Worm (Caenorhabditis elegans) whole organism, L2 larva: Measurements from ENCODE around the gene F55C12.2.

Source experiments
- R02D3.7 ChIP-seq: fragments of 150-350 bp; optimal IDR thresholded peaks from 2 replicates; lab custom pipeline; 2014; ENCODE audit warnings: missing biosample characterization, missing genetic modification characterization
- Y55F3AM.14 ChIP-seq: fragments of 200-800 bp; sonication (Bioruptor generic); optimal IDR thresholded peaks from 2 replicates; lab custom pipeline; 2018; ENCODE audit warnings: mild to moderate bottlenecking, missing genetic modification characterization, missing compliant biosample characterization
- ama-1 ChIP-seq: fragments of 150-350 bp; optimal IDR thresholded peaks from 2 replicates; lab custom pipeline; 2018; ENCODE audit warnings: inconsistent platforms
- fos-1 ChIP-seq: fragments of 150-350 bp; optimal IDR thresholded peaks from 2 replicates; lab custom pipeline; 2014; ENCODE audit warnings: missing biosample characterization, missing genetic modification characterization
- lin-11 ChIP-seq: fragments of 150-350 bp; sonication (generic microtip); optimal IDR thresholded peaks from 2 replicates; lab custom pipeline; 2014; ENCODE audit warnings: missing biosample characterization, missing genetic modification characterization, inconsistent platforms, mixed read lengths
- mab-5 ChIP-seq: fragments of 150-350 bp; optimal IDR thresholded peaks from 2 replicates; lab custom pipeline; 2014; ENCODE audit warnings: missing biosample characterization, missing genetic modification characterization
- nhr-10 ChIP-seq: sonication (generic microtip); optimal IDR thresholded peaks from 2 replicates; lab custom pipeline; 2017; ENCODE audit warnings: missing biosample characterization, missing genetic modification characterization
- nhr-11 ChIP-seq: fragments of 150-350 bp; optimal IDR thresholded peaks from 2 replicates; lab custom pipeline; 2014; ENCODE audit warnings: missing biosample characterization, missing genetic modification characterization
- nhr-237 ChIP-seq: fragments of 150-350 bp; optimal IDR thresholded peaks from 2 replicates; lab custom pipeline; 2014; ENCODE audit warnings: missing biosample characterization, missing genetic modification characterization
- nhr-25 ChIP-seq: fragments of 150-350 bp; sonication (generic microtip); optimal IDR thresholded peaks from 3 replicates; lab custom pipeline; 2014; ENCODE audit warnings: missing biosample characterization, missing genetic modification characterization
- skn-1 ChIP-seq: sonication (generic microtip); optimal IDR thresholded peaks from 2 replicates; lab custom pipeline; 2017; ENCODE audit warnings: missing biosample characterization, missing genetic modification characterization
- unc-62 ChIP-seq: fragments of 150-350 bp; optimal IDR thresholded peaks from 2 replicates; lab custom pipeline; 2014; ENCODE audit warnings: missing biosample characterization, missing genetic modification reagents, missing genetic modification characterization
- zag-1 ChIP-seq: fragments of 150-350 bp; optimal IDR thresholded peaks from 2 replicates; lab custom pipeline; 2014; ENCODE audit warnings: missing biosample characterization, missing genetic modification characterization
- ztf-4 ChIP-seq: fragments of 150-350 bp; optimal IDR thresholded peaks from 2 replicates; lab custom pipeline; 2014; ENCODE audit warnings: missing biosample characterization, missing genetic modification characterization

DNA sequence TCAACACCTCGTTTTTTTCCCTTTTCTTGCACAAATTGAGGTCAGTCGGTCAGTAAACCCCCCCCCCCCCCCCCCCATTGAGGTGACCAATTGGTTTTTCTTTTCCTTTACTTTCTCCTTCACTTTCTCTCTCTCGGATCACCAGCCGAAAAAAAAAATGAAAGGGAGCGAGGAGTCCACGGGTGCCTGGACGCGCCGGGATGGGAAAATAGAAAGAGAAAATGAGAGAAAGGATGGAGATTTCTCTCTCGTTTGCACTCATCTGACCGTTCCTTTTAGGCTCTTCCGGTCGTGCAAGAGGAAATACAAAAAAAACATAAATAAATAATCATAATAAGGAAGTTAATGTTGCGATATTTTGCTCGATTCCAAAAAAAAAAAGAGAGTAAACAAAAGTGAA lies 22.5 kb downstream of the F55C12.2 start:
- TF ChIP-seq nhr-25 (no peak), mab-5 (tag; lab: Kevin White, UChicago) (no peak), lin-11 (tag; lab: Kevin White, UChicago) (no peak), nhr-237 (tag; lab: Kevin White, UChicago) (no peak), skn-1 (tag; lab: Kevin White, UChicago) (no peak), ama-1 (lab: Kevin White, UChicago) (no peak), unc-62 (GFP tag; lab: Kevin White, UChicago) (no peak), nhr-11 (no peak), Y55F3AM.14 (no peak), ztf-4 (tag; lab: Kevin White, UChicago) (no peak), R02D3.7 (tag; lab: Kevin White, UChicago) (no peak), fos-1 (tag; lab: Kevin White, UChicago) (no peak), zag-1 (tag; lab: Kevin White, UChicago) (no peak), nhr-10 (tag; lab: Kevin White, UChicago) (no peak)
